Worm (Caenorhabditis elegans) whole organism, early embryonic: ENCODE data around the gene cdk-5.

Experiments used
- B0310.2 ChIP-seq: sonication (generic microtip); optimal IDR thresholded peaks from 2 replicates; lab custom pipeline; 2016; ENCODE audit warnings: mild to moderate bottlenecking, missing genetic modification characterization, missing compliant biosample characterization
- F13C5.2 ChIP-seq: sonication (generic microtip); optimal IDR thresholded peaks from 2 replicates; lab custom pipeline; 2017; ENCODE audit warnings: mild to moderate bottlenecking, missing genetic modification characterization, inconsistent platforms, missing compliant biosample characterization
- ama-1 ChIP-seq: fragments of 150-350 bp; optimal IDR thresholded peaks from 2 replicates; lab custom pipeline; 2014
- ets-7 ChIP-seq: sonication (generic microtip); optimal IDR thresholded peaks from 2 replicates; lab custom pipeline; 2016; ENCODE audit warnings: missing genotype, missing genetic modification characterization, missing compliant biosample characterization
- flt-1 ChIP-seq: fragments of 200-800 bp; sonication (Bioruptor generic); IDR thresholded peaks from 2 replicates; pipeline ENCODE4 v1.3.6; 2022; ENCODE audit warnings: missing genetic modification characterization, missing compliant biosample characterization
- hnd-1 ChIP-seq: sonication (generic microtip); optimal IDR thresholded peaks from 2 replicates; lab custom pipeline; 2016; ENCODE audit warnings: missing genetic modification characterization, missing compliant biosample characterization
- tbx-37 ChIP-seq: fragments of 200-800 bp; sonication (Bioruptor generic); conservative IDR thresholded peaks from 2 replicates; pipeline ENCODE4 v1.3.6; 2022; ENCODE audit warnings: missing genetic modification reagents, missing genetic modification characterization, missing compliant biosample characterization
- tra-4 ChIP-seq: sonication (generic microtip); optimal IDR thresholded peaks from 2 replicates; lab custom pipeline; 2017; ENCODE audit warnings: missing genetic modification characterization, missing compliant biosample characterization

- no peak for TF ChIP-seq flt-1
- no peak for TF ChIP-seq ama-1 (lab: Kevin White, UChicago)
- no peak for TF ChIP-seq tbx-37 (GFP tag; lab: Robert Waterston, UW)
- no peak for TF ChIP-seq F13C5.2 (tag; lab: Kevin White, UChicago)
- no peak for TF ChIP-seq ets-7 (tag; lab: Kevin White, UChicago)
- TF ChIP-seq tra-4 (tag; lab: Kevin White, UChicago) = no peak
- no peak for TF ChIP-seq B0310.2 (tag; lab: Kevin White, UChicago)
- no peak for TF ChIP-seq hnd-1 (tag; lab: Kevin White, UChicago)
These were observed 29.3 kb downstream of the cdk-5 start, which contains the start of gene F45G2.9 for ce11 chrIII:13436843-13437242.
